Worm (Caenorhabditis elegans): ENCODE results near the gene ZK287.7.

DNA sequence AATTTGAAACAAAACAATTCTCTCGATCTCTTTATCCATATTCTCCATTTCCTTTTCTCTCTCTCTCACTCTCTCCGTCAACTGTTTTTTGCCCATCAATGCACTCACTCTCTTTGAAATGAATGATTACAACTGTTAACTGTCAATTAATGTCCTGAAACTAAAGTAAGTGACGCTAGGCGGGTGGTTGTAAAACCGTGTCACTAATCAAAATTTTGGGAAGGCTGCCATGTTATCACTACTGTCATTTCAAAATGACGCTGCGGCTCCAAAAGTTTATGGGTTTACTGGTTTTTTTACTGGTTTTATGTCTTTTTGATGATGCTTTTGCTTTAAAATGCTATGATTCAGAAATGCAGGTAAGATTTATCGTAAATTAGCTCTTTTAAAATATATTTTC, 13.7 kb upstream of the ZK287.7 start, which contains the start of gene ZK287.9:
- TF ChIP-seq ama-1 (optimal IDR thresholded peaks at IDR 0.05) (no peak), nhr-11 (tag; optimal IDR thresholded peaks at IDR 0.05) (no peak), T23F11.4 (GFP tag; optimal IDR thresholded peaks at IDR 0.05) (no peak), hlh-6 (tag; optimal IDR thresholded peaks at IDR 0.05) (no peak)

Data from whole organism, late embryonic.